Worm (Caenorhabditis elegans): ENCODE measurements around the gene lron-1.

lron-1 gene

DNA sequence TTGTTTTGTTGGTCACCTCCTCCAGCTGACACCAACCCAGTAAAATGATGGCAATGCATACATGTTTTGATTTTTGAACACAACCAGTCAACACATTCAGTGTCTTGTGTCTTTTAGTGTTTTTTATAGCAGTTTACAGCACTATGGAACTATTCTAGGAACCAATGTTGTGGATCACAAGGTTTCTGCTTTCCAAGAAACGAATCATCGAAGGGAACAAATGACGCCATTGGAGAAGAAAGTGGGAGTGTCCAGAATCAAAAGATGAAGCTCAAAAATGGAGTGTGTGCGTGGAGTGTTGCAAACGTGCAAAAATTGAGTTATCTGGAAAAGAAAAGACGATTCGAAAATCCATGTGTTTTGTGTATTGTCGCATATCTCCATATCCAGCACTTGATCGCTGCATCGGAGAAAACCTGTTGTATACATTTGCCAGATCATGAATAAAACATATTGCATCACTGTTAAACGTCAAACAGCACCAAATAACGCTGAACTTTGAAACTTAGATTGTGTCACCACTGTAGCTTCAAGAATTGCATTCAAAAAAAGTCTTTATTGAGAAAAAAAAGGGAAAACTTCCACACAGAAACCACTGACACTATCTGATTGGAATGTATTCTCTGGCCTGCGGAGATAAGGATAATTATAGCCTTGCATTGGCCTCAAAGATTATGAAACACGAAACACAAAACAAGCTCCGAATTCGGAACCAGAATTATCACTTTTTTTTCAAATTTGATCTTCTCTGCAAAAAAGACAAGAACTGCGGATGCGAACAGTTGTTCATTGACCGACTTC lies 10.0 kb upstream of the lron-1 start:
- TF ChIP-seq drap-1 (GFP tag; optimal IDR thresholded peaks at IDR 0.05) (no peak), hlh-1 (tag; optimal IDR thresholded peaks at IDR 0.05) (peak; percentile 48), lsy-2 (tag; optimal IDR thresholded peaks at IDR 0.05) (no peak), elt-1 (tag; optimal IDR thresholded peaks at IDR 0.05; ENCODE audit: borderline replicate concordance, insufficient read depth) (peak; percentile 87), nhr-28 (tag; optimal IDR thresholded peaks at IDR 0.05) (no peak), nhr-2 (tag; optimal IDR thresholded peaks at IDR 0.05) (no peak), ceh-43 (GFP tag; optimal IDR thresholded peaks at IDR 0.05) (no peak), unc-39 (tag; optimal IDR thresholded peaks at IDR 0.05) (no peak), unc-62 (GFP tag; optimal IDR thresholded peaks at IDR 0.05) (peak; percentile 53), zip-8 (tag; optimal IDR thresholded peaks at IDR 0.05) (no peak), ztf-11 (tag; optimal IDR thresholded peaks at IDR 0.05) (no peak), mab-5 (tag; optimal IDR thresholded peaks at IDR 0.05) (no peak), elt-3 (tag; optimal IDR thresholded peaks at IDR 0.05) (no peak)

DNA sequence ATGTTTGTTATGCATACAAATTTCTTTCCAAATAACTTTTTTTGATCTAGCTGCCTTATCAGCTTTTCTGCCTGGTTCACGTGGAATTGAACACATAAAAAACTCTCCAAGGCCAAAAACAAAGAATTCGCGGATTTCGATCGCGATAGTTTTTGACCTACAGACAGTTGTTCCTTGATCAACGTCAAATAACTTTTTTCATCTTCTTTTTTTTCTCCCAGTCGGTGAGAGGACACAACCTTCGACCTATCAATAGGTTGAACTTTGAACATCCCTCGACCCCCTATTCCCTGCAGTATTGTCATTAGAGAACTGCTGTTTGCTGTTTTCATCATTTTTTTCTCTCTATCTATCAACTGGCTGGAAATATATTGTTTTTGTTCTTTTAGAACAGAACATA lies 8.7 kb upstream of the lron-1 start:
- TF ChIP-seq unc-120 (tag; optimal IDR thresholded peaks at IDR 0.05; ENCODE audit: poor library complexity, severe bottlenecking) (no peak), ces-1 (GFP tag; optimal IDR thresholded peaks at IDR 0.05) (no peak), elt-1 (tag; optimal IDR thresholded peaks at IDR 0.05; ENCODE audit: borderline replicate concordance, insufficient read depth) (no peak), M03D4.4 (tag; optimal IDR thresholded peaks at IDR 0.05) (no peak), ceh-83 (GFP tag; optimal IDR thresholded peaks at IDR 0.05) (no peak), nhr-76 (tag; optimal IDR thresholded peaks at IDR 0.05) (no peak)

DNA sequence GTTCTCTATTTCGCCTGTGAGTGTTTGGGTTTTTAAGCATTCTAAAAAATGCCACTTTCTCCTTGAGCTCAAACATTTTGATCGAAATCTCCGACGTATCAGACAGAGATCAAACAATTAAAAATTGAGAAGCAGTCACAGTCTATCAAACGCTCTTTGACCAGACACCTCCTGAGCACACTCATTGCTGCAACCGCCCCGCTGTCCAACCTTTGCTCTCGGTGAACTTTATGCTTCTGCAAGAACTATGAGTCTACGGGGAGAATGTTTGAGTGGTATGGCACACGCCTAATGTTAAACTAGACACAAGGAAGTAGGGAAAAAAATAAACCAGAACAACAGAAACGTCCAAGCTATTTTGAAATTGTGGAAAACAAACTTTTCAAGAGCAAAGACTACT lies 7.3 kb upstream of the lron-1 start:
- TF ChIP-seq ztf-11 (tag; optimal IDR thresholded peaks at IDR 0.05) (no peak), ces-1 (GFP tag; optimal IDR thresholded peaks at IDR 0.05) (no peak), zip-8 (tag; optimal IDR thresholded peaks at IDR 0.05) (no peak), lsy-2 (tag; optimal IDR thresholded peaks at IDR 0.05) (no peak), drap-1 (GFP tag; optimal IDR thresholded peaks at IDR 0.05) (no peak), cnd-1 (tag; optimal IDR thresholded peaks at IDR 0.05) (no peak), ceh-43 (GFP tag; optimal IDR thresholded peaks at IDR 0.05) (no peak), bed-3 (GFP tag; optimal IDR thresholded peaks at IDR 0.05) (no peak), M03D4.4 (tag; optimal IDR thresholded peaks at IDR 0.05) (no peak), mls-2 (tag; optimal IDR thresholded peaks at IDR 0.05) (no peak), nhr-28 (tag; optimal IDR thresholded peaks at IDR 0.05) (no peak), ceh-83 (GFP tag; optimal IDR thresholded peaks at IDR 0.05) (no peak), hlh-1 (tag; optimal IDR thresholded peaks at IDR 0.05) (no peak), blmp-1 (tag; optimal IDR thresholded peaks at IDR 0.05) (no peak), nhr-2 (tag; optimal IDR thresholded peaks at IDR 0.05) (no peak), sptf-1 (tag; optimal IDR thresholded peaks at IDR 0.05) (no peak)

DNA sequence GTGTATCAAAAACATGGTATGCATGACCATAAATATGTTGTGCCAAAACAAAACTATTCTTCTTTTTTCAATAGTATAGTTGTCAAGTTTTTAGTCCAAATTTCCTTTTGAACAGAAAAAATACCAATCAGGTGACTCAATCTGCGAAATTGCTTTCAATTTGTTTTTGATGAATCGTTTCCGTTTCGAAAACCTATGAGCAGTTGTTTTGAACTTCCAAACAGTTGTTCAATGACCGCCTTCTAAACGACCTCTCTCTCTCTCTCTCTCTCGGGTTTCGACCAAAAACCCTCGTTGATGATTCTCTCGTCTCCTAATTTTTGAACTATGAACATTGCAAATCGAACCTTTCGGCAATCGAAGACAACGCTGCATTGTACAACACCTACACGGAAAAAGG lies 6.5 kb upstream of the lron-1 start:
- TF ChIP-seq ces-1 (GFP tag; optimal IDR thresholded peaks at IDR 0.05) (no peak), unc-62 (GFP tag; optimal IDR thresholded peaks at IDR 0.05) (peak; percentile 45), unc-120 (tag; optimal IDR thresholded peaks at IDR 0.05; ENCODE audit: poor library complexity, severe bottlenecking) (peak; percentile 24), cnd-1 (tag; optimal IDR thresholded peaks at IDR 0.05) (no peak), hlh-1 (tag; optimal IDR thresholded peaks at IDR 0.05) (peak; percentile 95), elt-3 (tag; optimal IDR thresholded peaks at IDR 0.05) (no peak)

DNA sequence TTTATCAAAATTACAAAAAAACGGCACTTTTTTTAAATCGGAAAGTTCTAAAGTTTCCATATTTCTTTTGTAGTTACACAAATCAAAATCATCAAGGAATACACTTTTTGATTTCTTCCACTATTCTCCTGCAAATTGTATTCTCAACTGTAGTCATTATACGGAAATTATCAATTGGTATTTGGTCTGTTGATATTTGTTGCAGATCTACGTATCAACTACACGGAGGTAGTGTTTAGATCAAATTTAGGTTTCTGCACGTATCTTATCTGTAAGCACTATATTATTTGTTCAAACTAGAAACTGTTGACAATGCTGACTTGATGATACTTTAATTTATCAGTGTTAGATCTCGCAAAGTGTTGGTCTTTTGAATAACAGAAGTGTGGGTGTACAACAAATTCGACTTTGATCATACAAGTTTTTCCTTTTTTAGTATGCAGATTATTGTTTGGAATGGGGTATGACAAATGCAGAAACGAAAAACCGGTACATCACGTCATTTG lies 4.2 kb upstream of the lron-1 start:
- TF ChIP-seq mep-1 (tag; optimal IDR thresholded peaks at IDR 0.05) (no peak), nhr-12 (tag; optimal IDR thresholded peaks at IDR 0.05) (no peak), ceh-83 (GFP tag; optimal IDR thresholded peaks at IDR 0.05) (no peak), mab-5 (tag; optimal IDR thresholded peaks at IDR 0.05) (no peak)

DNA sequence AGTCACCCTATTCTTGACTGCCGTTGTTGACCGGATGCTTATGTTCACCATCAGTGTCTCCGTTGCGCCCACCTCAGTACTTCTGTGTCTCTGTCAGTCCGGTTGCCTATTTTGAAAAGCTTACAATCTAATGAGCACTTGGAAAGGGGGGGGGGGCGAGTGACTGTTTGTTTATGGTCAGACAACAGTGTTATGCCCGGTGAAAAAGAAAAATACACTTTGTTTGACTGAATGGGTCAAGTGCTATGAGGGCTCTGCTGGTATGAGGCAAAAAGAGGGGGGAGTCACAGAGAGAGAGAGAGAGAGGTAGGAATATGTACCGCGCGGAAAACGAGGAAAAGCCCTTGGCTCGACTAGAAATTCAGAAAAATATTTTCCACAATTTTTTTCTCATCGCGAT lies 1.2 kb upstream of the lron-1 start:
- TF ChIP-seq nhr-237 (tag; optimal IDR thresholded peaks at IDR 0.05): peak; percentile 13
- peak; percentile 56 for TF ChIP-seq sptf-1 (tag; optimal IDR thresholded peaks at IDR 0.05)
- peak; percentile 13 for TF ChIP-seq cnd-1 (tag; optimal IDR thresholded peaks at IDR 0.05)
- no peak for TF ChIP-seq ceh-39 (tag; optimal IDR thresholded peaks at IDR 0.05)
